Worm (Caenorhabditis elegans) whole organism, L4 larva: ENCODE results near the gene T01H3.3.

Experiments used
- D1046.2 ChIP-seq: fragments of 200-800 bp; sonication (Bioruptor generic); IDR thresholded peaks from 2 replicates; pipeline ENCODE4 v1.3.6; 2022; ENCODE audit warnings: missing genetic modification characterization, missing compliant biosample characterization
- F10B5.3 ChIP-seq: sonication (generic microtip); optimal IDR thresholded peaks from 2 replicates; lab custom pipeline; 2016; ENCODE audit warnings: mild to moderate bottlenecking, missing genetic modification characterization, missing compliant biosample characterization
- F26F4.8 ChIP-seq: fragments of 200-800 bp; sonication (Bioruptor generic); conservative IDR thresholded peaks from 2 replicates; pipeline ENCODE4 v1.3.6; 2022; ENCODE audit warnings: missing genetic modification characterization, missing compliant biosample characterization
- F37D6.2 ChIP-seq: sonication (generic microtip); optimal IDR thresholded peaks from 2 replicates; lab custom pipeline; 2016; ENCODE audit warnings: mild to moderate bottlenecking, missing genetic modification characterization, missing compliant biosample characterization
- F44E2.7 ChIP-seq: fragments of 200-800 bp; sonication (Bioruptor generic); IDR thresholded peaks from 2 replicates; pipeline ENCODE4 v2.1.2; 2022; ENCODE audit warnings: missing genetic modification characterization, missing compliant biosample characterization
- T26A8.4 ChIP-seq: fragments of 200-800 bp; sonication (Bioruptor generic); IDR thresholded peaks from 2 replicates; pipeline ENCODE4 v1.3.6; 2022; ENCODE audit warnings: missing genetic modification characterization, missing compliant biosample characterization
- Y105C5A.15 ChIP-seq: fragments of 200-800 bp; sonication (Bioruptor generic); IDR thresholded peaks from 2 replicates; pipeline ENCODE4 v1.3.6; 2022; ENCODE audit warnings: missing genetic modification characterization, missing compliant biosample characterization
- aly-2 ChIP-seq: sonication (generic microtip); optimal IDR thresholded peaks from 2 replicates; lab custom pipeline; 2018; ENCODE audit warnings: missing biosample characterization, missing genetic modification characterization
- ceh-28 ChIP-seq: fragments of 150-350 bp; optimal IDR thresholded peaks from 2 replicates; lab custom pipeline; 2014; ENCODE audit warnings: missing biosample characterization, missing genetic modification reagents, missing genetic modification characterization
- ceh-32 ChIP-seq: sonication (generic microtip); optimal IDR thresholded peaks from 2 replicates; lab custom pipeline; 2016; ENCODE audit warnings: mild to moderate bottlenecking, missing genetic modification characterization, missing compliant biosample characterization; ENCODE audit not compliant: poor library complexity
- ceh-62 ChIP-seq: sonication (generic microtip); optimal IDR thresholded peaks from 2 replicates; lab custom pipeline; 2017; ENCODE audit warnings: missing biosample characterization, missing genetic modification characterization
- cey-2 ChIP-seq: sonication (generic microtip); optimal IDR thresholded peaks from 3 replicates; lab custom pipeline; 2017; ENCODE audit warnings: missing genetic modification characterization, mild to moderate bottlenecking, missing compliant biosample characterization, antibody characterized with exemption, borderline replicate concordance; ENCODE audit not compliant: insufficient read depth
- daf-19 ChIP-seq: fragments of 200-800 bp; sonication (Bioruptor generic); conservative IDR thresholded peaks from 2 replicates; pipeline ENCODE4 v1.3.6; 2022; ENCODE audit warnings: missing genetic modification characterization, missing compliant biosample characterization
- daf-8 ChIP-seq: fragments of 200-800 bp; sonication (Bioruptor generic); IDR thresholded peaks from 2 replicates; pipeline ENCODE4 v1.3.6; 2022; ENCODE audit warnings: missing genetic modification characterization, missing compliant biosample characterization
- dmd-8 ChIP-seq: fragments of 200-800 bp; sonication (Bioruptor generic); IDR thresholded peaks from 2 replicates; pipeline ENCODE4 v1.3.6; 2022; ENCODE audit warnings: missing genetic modification characterization, missing compliant biosample characterization
- duxl-1 ChIP-seq: sonication (generic microtip); optimal IDR thresholded peaks from 2 replicates; lab custom pipeline; 2016; ENCODE audit warnings: mild to moderate bottlenecking, missing genetic modification characterization, moderate library complexity, missing compliant biosample characterization; ENCODE audit not compliant: poor library complexity
- dve-1 ChIP-seq: sonication (generic microtip); optimal IDR thresholded peaks from 2 replicates; lab custom pipeline; 2017; ENCODE audit warnings: antibody characterized with exemption, mild to moderate bottlenecking, missing genetic modification characterization, missing compliant biosample characterization; ENCODE audit not compliant: insufficient read depth
- egl-27 ChIP-seq: sonication (generic microtip); optimal IDR thresholded peaks from 3 replicates; lab custom pipeline; 2017; ENCODE audit warnings: missing biosample characterization, missing genetic modification reagents, missing genetic modification characterization
- fkh-10 ChIP-seq: fragments of 150-350 bp; optimal IDR thresholded peaks from 2 replicates; lab custom pipeline; 2014; ENCODE audit warnings: missing biosample characterization, missing genetic modification reagents, missing genetic modification characterization
- lin-1 ChIP-seq: fragments of 200-800 bp; sonication (Bioruptor generic); IDR thresholded peaks from 2 replicates; pipeline ENCODE4 v1.3.6; 2022; ENCODE audit warnings: missing genetic modification reagents, missing genetic modification characterization, missing compliant biosample characterization
- lin-13 ChIP-seq: fragments of 150-350 bp; optimal IDR thresholded peaks from 2 replicates; lab custom pipeline; 2014; ENCODE audit warnings: missing biosample characterization, missing genetic modification reagents, missing genetic modification characterization
- lin-15B ChIP-seq: fragments of 150-350 bp; sonication (generic microtip); optimal IDR thresholded peaks from 3 replicates; lab custom pipeline; 2014; ENCODE audit warnings: missing biosample characterization, missing genetic modification characterization
- lin-38 ChIP-seq: fragments of 200-800 bp; sonication (Bioruptor generic); IDR thresholded peaks from 2 replicates; pipeline ENCODE4 v1.3.6; 2022; ENCODE audit warnings: missing genetic modification reagents, missing genetic modification characterization, missing compliant biosample characterization
- lin-39 ChIP-seq: fragments of 150-350 bp; optimal IDR thresholded peaks from 2 replicates; lab custom pipeline; 2014; ENCODE audit warnings: missing biosample characterization, missing genetic modification reagents, missing genetic modification characterization
- lir-3 ChIP-seq: sonication (generic microtip); optimal IDR thresholded peaks from 2 replicates; lab custom pipeline; 2016; ENCODE audit warnings: mild to moderate bottlenecking, missing genetic modification characterization, missing compliant biosample characterization
- lsy-2 ChIP-seq, 2 experiments: fragments of 150-350 bp in 1 of 2; sonication (generic microtip) in 1 of 2; optimal IDR thresholded peaks; 2 replicates each; lab custom pipeline; 2014 to 2017; ENCODE audit warnings: missing biosample characterization in 2 of 2, missing genetic modification characterization in 2 of 2
- madf-5 ChIP-seq, 2 experiments: fragments of 200-800 bp; sonication (Bioruptor generic); IDR thresholded peaks; 2 replicates each; pipeline ENCODE4 v1.3.6; 2022; ENCODE audit warnings: missing compliant biosample characterization in 2 of 2, missing genetic modification characterization in 2 of 2
- madf-9 ChIP-seq: fragments of 200-800 bp; sonication (Bioruptor generic); conservative IDR thresholded peaks from 2 replicates; pipeline ENCODE4 v1.3.6; 2022; ENCODE audit warnings: missing genetic modification reagents, missing genetic modification characterization, missing compliant biosample characterization
- mdt-29 ChIP-seq: fragments of 200-800 bp; sonication (Bioruptor generic); IDR thresholded peaks from 2 replicates; pipeline ENCODE4 v1.3.6; 2022; ENCODE audit warnings: missing genetic modification reagents, missing genetic modification characterization, missing compliant biosample characterization
- mxl-2 ChIP-seq: fragments of 200-800 bp; sonication (Bioruptor generic); conservative IDR thresholded peaks from 2 replicates; pipeline ENCODE4 v1.3.6; 2022; ENCODE audit warnings: missing genetic modification reagents, missing genetic modification characterization, missing compliant biosample characterization
- mxl-3 ChIP-seq: fragments of 200-800 bp; sonication (Bioruptor generic); optimal IDR thresholded peaks from 2 replicates; lab custom pipeline; 2018; ENCODE audit warnings: mild to moderate bottlenecking, missing genetic modification characterization, missing compliant biosample characterization
- nhr-102 ChIP-seq: sonication (generic microtip); optimal IDR thresholded peaks from 2 replicates; lab custom pipeline; 2016; ENCODE audit warnings: mild to moderate bottlenecking, missing genetic modification characterization, moderate library complexity, missing compliant biosample characterization
- nhr-237 ChIP-seq: sonication (generic microtip); optimal IDR thresholded peaks from 2 replicates; lab custom pipeline; 2017; ENCODE audit warnings: missing biosample characterization, missing genetic modification characterization
- nhr-25 ChIP-seq: sonication (generic microtip); optimal IDR thresholded peaks from 2 replicates; lab custom pipeline; 2017; ENCODE audit warnings: missing genetic modification characterization, mild to moderate bottlenecking, missing compliant biosample characterization, antibody characterized with exemption, moderate library complexity, borderline replicate concordance; ENCODE audit not compliant: insufficient read depth
- nhr-28 ChIP-seq: fragments of 150-350 bp; optimal IDR thresholded peaks from 2 replicates; lab custom pipeline; 2014; ENCODE audit warnings: missing biosample characterization, missing genetic modification characterization
- nhr-41 ChIP-seq: fragments of 200-800 bp; sonication (Bioruptor generic); IDR thresholded peaks from 2 replicates; pipeline ENCODE4 v1.3.6; 2022; ENCODE audit warnings: missing genetic modification reagents, missing genetic modification characterization, missing compliant biosample characterization
- nhr-42 ChIP-seq: fragments of 200-800 bp; sonication (Bioruptor generic); IDR thresholded peaks from 2 replicates; pipeline ENCODE4 v1.3.6; 2022; ENCODE audit warnings: missing genetic modification characterization, missing compliant biosample characterization
- nhr-76 ChIP-seq: fragments of 150-350 bp; optimal IDR thresholded peaks from 2 replicates; lab custom pipeline; 2014; ENCODE audit warnings: missing biosample characterization, missing genetic modification characterization
- php-3 ChIP-seq: fragments of 200-800 bp; sonication (Bioruptor generic); IDR thresholded peaks from 2 replicates; pipeline ENCODE4 v1.3.6; 2022; ENCODE audit warnings: missing genetic modification reagents, missing genetic modification characterization, missing compliant biosample characterization
- saeg-2 ChIP-seq: fragments of 200-800 bp; sonication (Bioruptor generic); IDR thresholded peaks from 2 replicates; pipeline ENCODE4 v1.3.6; 2022; ENCODE audit warnings: missing genetic modification reagents, missing genetic modification characterization, missing compliant biosample characterization
- skn-1 ChIP-seq: fragments of 150-350 bp; optimal IDR thresholded peaks from 2 replicates; lab custom pipeline; 2014; ENCODE audit warnings: missing biosample characterization, missing genetic modification characterization
- snpc-1.2 ChIP-seq: fragments of 200-800 bp; sonication (Bioruptor generic); IDR thresholded peaks from 2 replicates; pipeline ENCODE4 v1.3.6; 2022; ENCODE audit warnings: missing genetic modification reagents, missing genetic modification characterization, missing compliant biosample characterization
- snpc-4 ChIP-seq: fragments of 150-350 bp; optimal IDR thresholded peaks from 2 replicates; lab custom pipeline; 2014; ENCODE audit warnings: missing biosample characterization, missing genetic modification characterization
- spr-3 ChIP-seq: fragments of 200-800 bp; sonication (Bioruptor generic); optimal IDR thresholded peaks from 2 replicates; lab custom pipeline; 2018; ENCODE audit warnings: mild to moderate bottlenecking, missing genetic modification characterization, missing compliant biosample characterization
- tag-97 ChIP-seq: fragments of 200-800 bp; sonication (Bioruptor generic); IDR thresholded peaks from 2 replicates; pipeline ENCODE4 v1.3.6; 2022; ENCODE audit warnings: missing genetic modification characterization, missing compliant biosample characterization
- unc-130 ChIP-seq: sonication (generic microtip); optimal IDR thresholded peaks from 2 replicates; lab custom pipeline; 2016; ENCODE audit warnings: missing genetic modification reagents, missing genetic modification characterization, missing compliant biosample characterization
- unc-39 ChIP-seq: sonication (generic microtip); optimal IDR thresholded peaks from 2 replicates; lab custom pipeline; 2017; ENCODE audit warnings: missing biosample characterization, missing genetic modification characterization
- vab-7 ChIP-seq: fragments of 200-800 bp; sonication (Bioruptor generic); IDR thresholded peaks from 2 replicates; pipeline ENCODE4 v1.3.6; 2022; ENCODE audit warnings: missing genetic modification reagents, missing genetic modification characterization, missing compliant biosample characterization
- zfp-3 ChIP-seq: fragments of 200-800 bp; sonication (Bioruptor generic); conservative IDR thresholded peaks from 2 replicates; pipeline ENCODE4 v1.3.6; 2022; ENCODE audit warnings: missing genetic modification reagents, missing genetic modification characterization, missing compliant biosample characterization
- ztf-11 ChIP-seq: fragments of 150-350 bp; optimal IDR thresholded peaks from 2 replicates; lab custom pipeline; 2014; ENCODE audit warnings: missing biosample characterization, missing genetic modification characterization

Gene T01H3.3

DNA sequence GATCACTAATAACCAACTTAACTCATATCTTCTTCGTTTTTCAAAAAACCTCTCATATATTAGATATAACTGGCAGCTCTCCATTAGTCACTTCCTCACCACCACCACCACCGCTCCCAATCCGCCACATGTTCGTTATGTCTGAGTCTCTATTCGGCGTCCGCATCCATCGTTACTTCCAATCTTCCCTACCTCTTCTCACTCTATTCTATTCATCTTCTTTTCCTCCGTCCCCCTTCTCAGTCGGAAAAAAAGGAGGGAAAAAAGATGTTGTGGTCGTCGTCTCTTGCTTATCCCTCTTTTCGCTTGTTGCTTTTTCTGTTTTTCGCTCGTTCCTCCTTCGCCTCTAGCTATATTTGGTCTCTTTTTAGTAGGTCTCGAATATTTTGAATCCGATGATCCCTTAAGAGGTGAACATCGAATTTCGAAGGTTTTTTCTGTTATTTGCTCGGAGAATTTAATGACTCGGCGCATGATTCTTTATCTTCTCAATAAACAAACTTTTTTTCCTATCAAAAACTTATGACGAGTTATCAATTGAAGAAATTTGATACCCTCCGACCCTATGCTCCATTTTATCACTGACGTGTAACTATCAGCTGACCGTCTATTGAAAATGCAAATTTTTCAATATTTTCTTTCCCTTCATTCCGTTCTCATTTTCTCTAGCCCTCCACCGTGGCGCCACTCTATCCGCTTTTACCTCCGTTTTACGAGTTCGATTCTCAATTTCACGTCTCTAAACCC lies 18.3 kb upstream of the T01H3.3 start (continued):
- no peak for TF ChIP-seq egl-27 (tag; lab: Kevin White, UChicago)
- no peak for TF ChIP-seq lir-3 (tag; lab: Kevin White, UChicago)
- TF ChIP-seq saeg-2 (GFP tag; lab: Robert Waterston, UW) = no peak
- peak; percentile 61; the same call in 1 of the 2 replicates for TF ChIP-seq daf-19 (GFP tag; lab: Robert Waterston, UW)
- TF ChIP-seq cey-2 (tag; lab: Kevin White, UChicago) = no peak
- no peak for TF ChIP-seq nhr-102 (tag; lab: Kevin White, UChicago)
- TF ChIP-seq madf-9 = no peak; the same call in 1 of the 2 replicates
- no peak; the same call in 1 of the 2 replicates for TF ChIP-seq T26A8.4 (GFP tag; lab: Robert Waterston, UW)
- no peak for TF ChIP-seq ceh-62 (tag; lab: Kevin White, UChicago)
- no peak for TF ChIP-seq aly-2 (tag; lab: Kevin White, UChicago)
- peak; percentile 80; the same call in 1 of the 2 replicates for TF ChIP-seq nhr-41 (GFP tag; lab: Robert Waterston, UW)
- TF ChIP-seq mdt-29 (GFP tag; lab: Robert Waterston, UW) = no peak
- TF ChIP-seq lin-1 = no peak
- TF ChIP-seq vab-7 (GFP tag; lab: Robert Waterston, UW) = no peak
- TF ChIP-seq Y105C5A.15 (GFP tag; lab: Robert Waterston, UW) = no peak
- TF ChIP-seq lsy-2 (tag; optimal IDR thresholded peaks at IDR 0.05; lab: Kevin White, UChicago) = peak; percentile 27 to 57
- TF ChIP-seq zfp-3 (GFP tag; lab: Robert Waterston, UW) = no peak
- TF ChIP-seq F37D6.2 (tag; lab: Kevin White, UChicago) = peak; percentile 55
- no peak for TF ChIP-seq lin-15B (tag; lab: Kevin White, UChicago)
- TF ChIP-seq php-3 (GFP tag; lab: Robert Waterston, UW) = peak; percentile 75; the same call in 1 of the 2 replicates
- TF ChIP-seq ceh-28 = no peak
- TF ChIP-seq spr-3 (GFP tag; lab: Kevin White, UChicago) = no peak
- TF ChIP-seq snpc-4 = no peak
- TF ChIP-seq madf-5 (GFP tag; IDR thresholded peaks at IDR 0.05; lab: Robert Waterston, UW) = 0 out of 4 replicates have a peak, but pooled peaks of 1 of the 2 experiments have one; percentile 40
- no peak for TF ChIP-seq D1046.2
- peak; percentile 31 for TF ChIP-seq nhr-28 (tag; lab: Kevin White, UChicago)
- no peak for TF ChIP-seq nhr-76 (tag; lab: Kevin White, UChicago)
- TF ChIP-seq unc-39 = no peak
- TF ChIP-seq fkh-10 (GFP tag; lab: Kevin White, UChicago) = peak; percentile 40
- TF ChIP-seq F26F4.8 = no peak
- no peak for TF ChIP-seq dmd-8
- TF ChIP-seq ceh-32 (tag; lab: Kevin White, UChicago) = no peak
- TF ChIP-seq nhr-25 (tag; lab: Kevin White, UChicago) = no peak
- TF ChIP-seq ztf-11 (tag; lab: Kevin White, UChicago) = no peak
- TF ChIP-seq mxl-3 (GFP tag; lab: Kevin White, UChicago) = peak; percentile 53
- TF ChIP-seq lin-39 (tag; lab: Kevin White, UChicago) = no peak
- no peak for TF ChIP-seq mxl-2 (GFP tag; lab: Robert Waterston, UW)
- TF ChIP-seq tag-97 (GFP tag; lab: Robert Waterston, UW) = no peak
- TF ChIP-seq unc-130 (GFP tag; lab: Kevin White, UChicago) = no peak
- no peak for TF ChIP-seq skn-1 (tag; lab: Kevin White, UChicago)
- TF ChIP-seq duxl-1 (tag; lab: Kevin White, UChicago) = no peak
- TF ChIP-seq lin-13 (GFP tag; lab: Kevin White, UChicago) = no peak
- TF ChIP-seq snpc-1.2 (GFP tag; lab: Robert Waterston, UW) = no peak
- no peak for TF ChIP-seq nhr-237 (tag; lab: Kevin White, UChicago)
- TF ChIP-seq dve-1 (tag; lab: Kevin White, UChicago) = peak; percentile 63
- no peak for TF ChIP-seq lin-38 (GFP tag; lab: Robert Waterston, UW)
- TF ChIP-seq F10B5.3 (tag; lab: Kevin White, UChicago) = no peak
- no peak for TF ChIP-seq nhr-42
- TF ChIP-seq F44E2.7 (GFP tag; lab: Robert Waterston, UW) = no peak
- no peak for TF ChIP-seq daf-8 (GFP tag; lab: Robert Waterston, UW)
